Worm (Caenorhabditis elegans) whole organism, L3 larva: Measurements from ENCODE around the gene Y62E10A.19.

Experiments used
- jun-1 ChIP-seq: fragments of 150-350 bp; optimal IDR thresholded peaks from 2 replicates; lab custom pipeline; 2014; ENCODE audit warnings: missing biosample characterization, missing genetic modification reagents, missing genetic modification characterization
- nhr-25 ChIP-seq: sonication (generic microtip); optimal IDR thresholded peaks from 2 replicates; lab custom pipeline; 2017; ENCODE audit warnings: missing biosample characterization, missing genetic modification characterization
- nhr-28 ChIP-seq: fragments of 150-350 bp; optimal IDR thresholded peaks from 2 replicates; lab custom pipeline; 2014; ENCODE audit warnings: missing biosample characterization, missing genetic modification characterization
- snpc-4 ChIP-seq: fragments of 150-350 bp; optimal IDR thresholded peaks from 2 replicates; lab custom pipeline; 2014; ENCODE audit warnings: missing biosample characterization, missing genetic modification characterization

- TF ChIP-seq nhr-28 (tag; lab: Kevin White, UChicago) (no peak), jun-1 (no peak), snpc-4 (tag; lab: Kevin White, UChicago) (no peak), nhr-25 (tag; lab: Kevin White, UChicago) (no peak)
Measured at ce11 chrIV:13356005-13356404, 52.1 kb downstream of the Y62E10A.19 start.
